Fruit fly (Drosophila melanogaster): ENCODE measurements around the gene CG32023.

Gene CG32023

DNA sequence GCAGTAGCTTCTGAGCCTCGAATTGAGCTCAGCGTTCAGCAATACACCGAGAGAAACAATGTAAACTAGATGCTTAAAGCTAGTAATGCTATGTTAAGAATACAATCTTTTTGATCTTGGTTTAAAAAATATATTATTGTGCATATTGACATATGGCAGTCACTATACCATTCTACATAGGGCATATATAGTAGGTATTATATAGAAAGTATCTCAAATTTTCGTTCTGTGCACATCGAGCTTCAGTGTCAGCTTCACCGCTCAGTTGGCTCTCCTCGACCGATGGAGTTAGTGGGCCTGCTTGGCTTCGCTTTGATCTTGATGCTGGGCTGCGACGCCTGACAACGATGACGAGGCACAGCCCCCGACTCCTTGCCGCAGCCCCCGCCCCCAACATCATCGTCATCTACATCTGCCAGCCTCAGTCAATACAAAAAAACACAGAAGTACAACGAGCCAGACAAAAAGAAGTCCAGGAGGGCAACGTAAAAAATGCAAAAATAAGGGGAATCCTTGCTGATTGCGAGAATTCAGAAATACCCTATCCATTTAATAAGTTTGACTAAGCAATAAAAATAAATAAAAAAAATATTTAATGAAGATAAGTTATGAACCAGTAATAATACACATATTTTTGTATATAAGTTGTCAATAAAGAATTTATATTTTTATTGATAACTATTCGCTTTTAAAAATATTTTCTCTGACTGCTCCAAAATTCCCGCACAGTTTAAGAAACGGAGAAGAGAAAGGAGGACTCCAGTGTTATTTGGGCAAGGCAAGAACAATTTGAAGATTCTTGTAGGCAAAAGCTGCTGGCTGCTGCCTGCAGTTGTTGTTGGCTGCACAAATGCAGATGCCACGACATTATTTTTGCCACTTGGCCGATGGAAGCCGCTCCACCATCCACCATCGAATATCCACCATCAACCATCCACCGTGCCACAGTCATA lies 18.0 kb upstream of the CG32023 start (continued):
- TF ChIP-seq Hr38 (GFP tag; optimal IDR thresholded peaks at IDR 0.05) (no peak), Eip75B (GFP tag; optimal IDR thresholded peaks at IDR 0.05) (peak; percentile 95), fd85E (GFP tag; optimal IDR thresholded peaks at IDR 0.05) (peak; percentile 40), fd59A (GFP tag; optimal IDR thresholded peaks at IDR 0.05) (peak; percentile 93), dsx (GFP tag; optimal IDR thresholded peaks at IDR 0.05; ENCODE audit: poor library complexity, severe bottlenecking) (peak; percentile 95), vri (GFP tag; optimal IDR thresholded peaks at IDR 0.05) (peak; percentile 87), CG16779 (tag; optimal IDR thresholded peaks at IDR 0.05) (peak; percentile 80), pdm3 (GFP tag; optimal IDR thresholded peaks at IDR 0.05) (peak; percentile 89), Sox15 (GFP tag; optimal IDR thresholded peaks at IDR 0.05) (peak; percentile 78), CG4318 (GFP tag; optimal IDR thresholded peaks at IDR 0.05) (peak; percentile 74), acj6 (GFP tag; optimal IDR thresholded peaks at IDR 0.05) (peak; percentile 90), CG11902 (GFP tag; optimal IDR thresholded peaks at IDR 0.05) (peak; percentile 85), CG10631 (GFP tag; optimal IDR thresholded peaks at IDR 0.05) (peak; percentile 92), Smox (GFP tag; optimal IDR thresholded peaks at IDR 0.05) (peak; percentile 83), Gug (GFP tag; IDR thresholded peaks at IDR 0.05) (peak; percentile 82), CG6163 (GFP tag; IDR thresholded peaks at IDR 0.05) (peak; percentile 96), esn (GFP tag; optimal IDR thresholded peaks at IDR 0.05) (peak; percentile 91), salr (GFP tag; optimal IDR thresholded peaks at IDR 0.05) (peak; percentile 73 to 89), CG7368 (GFP tag; optimal IDR thresholded peaks at IDR 0.05) (peak; percentile 81), eg (GFP tag; IDR thresholded peaks at IDR 0.05) (peak; percentile 85), CG34406 (GFP tag; optimal IDR thresholded peaks at IDR 0.05) (peak; percentile 85), CG3919 (GFP tag; optimal IDR thresholded peaks at IDR 0.05) (peak; percentile 95), lz (GFP tag; optimal IDR thresholded peaks at IDR 0.05) (peak; percentile 87), Blimp-1 (GFP tag; optimal IDR thresholded peaks at IDR 0.05) (no peak), CG8319 (GFP tag; optimal IDR thresholded peaks at IDR 0.05) (peak; percentile 91), net (GFP tag; optimal IDR thresholded peaks at IDR 0.05) (peak; percentile 87), Sox14 (GFP tag; optimal IDR thresholded peaks at IDR 0.05) (peak; percentile 92), CG6276 (GFP tag; optimal IDR thresholded peaks at IDR 0.05) (peak; percentile 76)

dm6 chr3L:8819441-8819840 lies 15.5 kb upstream of the CG32023 start:
- TF ChIP-seq vri (GFP tag; optimal IDR thresholded peaks at IDR 0.05) (no peak), CG16779 (tag; optimal IDR thresholded peaks at IDR 0.05) (no peak), CG6854 (GFP tag; optimal IDR thresholded peaks at IDR 0.05) (peak; percentile 34), CG6808 (GFP tag; optimal IDR thresholded peaks at IDR 0.05) (peak; percentile 6), Eip78C (GFP tag) (peak; percentile 15), CG11762 (GFP tag; optimal IDR thresholded peaks at IDR 0.05; ENCODE audit: insufficient read depth) (no peak), Met (GFP tag; optimal IDR thresholded peaks at IDR 0.05) (peak; percentile 7), Sox102F (GFP tag; optimal IDR thresholded peaks at IDR 0.05) (peak; percentile 10), ss (GFP tag; optimal IDR thresholded peaks at IDR 0.05) (peak in 1 of 2 experiments; percentile 18), esn (GFP tag; optimal IDR thresholded peaks at IDR 0.05) (no peak)

dm6 chr3L:8813484-8813883 lies 9.5 kb upstream of the CG32023 start:
- no peak for TF ChIP-seq Sox15 (GFP tag; optimal IDR thresholded peaks at IDR 0.05)
- TF ChIP-seq fd59A (GFP tag; optimal IDR thresholded peaks at IDR 0.05): peak; percentile 56
- TF ChIP-seq achi (GFP tag; optimal IDR thresholded peaks at IDR 0.05): peak; percentile 50
- peak; percentile 20 for TF ChIP-seq pdm3 (GFP tag; optimal IDR thresholded peaks at IDR 0.05)
- peak; percentile 86 for TF ChIP-seq eg (GFP tag; IDR thresholded peaks at IDR 0.05)
- no peak for TF ChIP-seq esn (GFP tag; optimal IDR thresholded peaks at IDR 0.05)
- no peak for TF ChIP-seq Smox (GFP tag; optimal IDR thresholded peaks at IDR 0.05)
- TF ChIP-seq svp (GFP tag): no peak
- TF ChIP-seq CG31627 (GFP tag; optimal IDR thresholded peaks at IDR 0.05): no peak
- peak; percentile 44 for TF ChIP-seq Sox14 (GFP tag; optimal IDR thresholded peaks at IDR 0.05)
- TF ChIP-seq dac (GFP tag; optimal IDR thresholded peaks at IDR 0.05): no peak
- peak; percentile 43 for TF ChIP-seq CG6276 (GFP tag; optimal IDR thresholded peaks at IDR 0.05)
- TF ChIP-seq OdsH (GFP tag; optimal IDR thresholded peaks at IDR 0.05): peak; percentile 46
- peak; percentile 48 for TF ChIP-seq dsx (GFP tag; optimal IDR thresholded peaks at IDR 0.05; ENCODE audit: poor library complexity, severe bottlenecking)
- TF ChIP-seq CG16779 (tag; optimal IDR thresholded peaks at IDR 0.05): no peak
- peak; percentile 41 for TF ChIP-seq CG8319 (GFP tag; optimal IDR thresholded peaks at IDR 0.05)
- TF ChIP-seq Sox102F (GFP tag; optimal IDR thresholded peaks at IDR 0.05): no peak
- TF ChIP-seq CG32006 (GFP tag; optimal IDR thresholded peaks at IDR 0.05): peak; percentile 68
- TF ChIP-seq Met (GFP tag; optimal IDR thresholded peaks at IDR 0.05): no peak
- TF ChIP-seq CG1621 (tag; optimal IDR thresholded peaks at IDR 0.05): no peak
- TF ChIP-seq CG8119 (GFP tag; IDR thresholded peaks at IDR 0.05): peak; percentile 84
- no peak for TF ChIP-seq CG34406 (GFP tag; optimal IDR thresholded peaks at IDR 0.05)
- TF ChIP-seq CG15336 (GFP tag; IDR thresholded peaks at IDR 0.05): peak; percentile 85
- TF ChIP-seq acj6 (GFP tag; optimal IDR thresholded peaks at IDR 0.05): peak; percentile 39
- peak in 1 of 2 experiments; percentile 53 for TF ChIP-seq salr (GFP tag; optimal IDR thresholded peaks at IDR 0.05)
